Worm (Caenorhabditis elegans) whole organism, mixed stage, embryonic: ENCODE measurements around the gene sri-60.

Experiments
- M03D4.4 ChIP-seq: sonication (generic microtip); optimal IDR thresholded peaks from 2 replicates; lab custom pipeline; 2017; ENCODE audit warnings: mild to moderate bottlenecking, missing genetic modification characterization, missing compliant biosample characterization
- bed-3 ChIP-seq: fragments of 200-800 bp; sonication (Bioruptor generic); optimal IDR thresholded peaks from 3 replicates; lab custom pipeline; 2018; ENCODE audit warnings: mild to moderate bottlenecking, missing genetic modification characterization, moderate library complexity, missing compliant biosample characterization
- blmp-1 ChIP-seq: fragments of 150-350 bp; optimal IDR thresholded peaks from 2 replicates; lab custom pipeline; 2014; ENCODE audit warnings: missing biosample characterization, missing genetic modification characterization
- ceh-39 ChIP-seq: fragments of 150-350 bp; optimal IDR thresholded peaks from 2 replicates; lab custom pipeline; 2014; ENCODE audit warnings: missing biosample characterization, missing genetic modification characterization
- ceh-43 ChIP-seq: fragments of 200-800 bp; sonication (Bioruptor generic); optimal IDR thresholded peaks from 2 replicates; lab custom pipeline; 2018; ENCODE audit warnings: mild to moderate bottlenecking, missing genetic modification characterization, moderate library complexity, missing compliant biosample characterization
- ceh-83 ChIP-seq: fragments of 200-800 bp; sonication (Bioruptor generic); optimal IDR thresholded peaks from 2 replicates; lab custom pipeline; 2018; ENCODE audit warnings: mild to moderate bottlenecking, missing genetic modification characterization, missing compliant biosample characterization
- cnd-1 ChIP-seq: fragments of 200-800 bp; sonication (Bioruptor generic); optimal IDR thresholded peaks from 2 replicates; lab custom pipeline; 2018; ENCODE audit warnings: mild to moderate bottlenecking, missing genetic modification characterization, missing compliant biosample characterization
- drap-1 ChIP-seq: fragments of 200-800 bp; sonication (Bioruptor generic); optimal IDR thresholded peaks from 3 replicates; lab custom pipeline; 2018; ENCODE audit warnings: mild to moderate bottlenecking, missing genetic modification characterization, missing compliant biosample characterization
- elt-1 ChIP-seq: sonication (generic microtip); optimal IDR thresholded peaks from 2 replicates; lab custom pipeline; 2017; ENCODE audit warnings: missing genetic modification characterization, mild to moderate bottlenecking, missing compliant biosample characterization, antibody characterized with exemption, moderate library complexity, borderline replicate concordance; ENCODE audit not compliant: insufficient read depth
- elt-3 ChIP-seq: fragments of 150-350 bp; optimal IDR thresholded peaks from 2 replicates; lab custom pipeline; 2014; ENCODE audit warnings: missing biosample characterization, missing genetic modification characterization
- flh-1 ChIP-seq: fragments of 200-800 bp; sonication (Bioruptor generic); optimal IDR thresholded peaks from 2 replicates; lab custom pipeline; 2018; ENCODE audit warnings: mild to moderate bottlenecking, missing genetic modification characterization, moderate library complexity, missing compliant biosample characterization
- ham-2 ChIP-seq: fragments of 200-800 bp; sonication (Bioruptor generic); optimal IDR thresholded peaks from 2 replicates; lab custom pipeline; 2018; ENCODE audit warnings: mild to moderate bottlenecking, missing genetic modification characterization, missing compliant biosample characterization
- lin-13 ChIP-seq: fragments of 150-350 bp; optimal IDR thresholded peaks from 2 replicates; lab custom pipeline; 2014; ENCODE audit warnings: missing biosample characterization, missing genetic modification characterization
- lin-32 ChIP-seq: fragments of 200-800 bp; sonication (Bioruptor generic); optimal IDR thresholded peaks from 2 replicates; lab custom pipeline; 2018; ENCODE audit warnings: mild to moderate bottlenecking, missing genetic modification characterization, missing compliant biosample characterization
- lsy-2 ChIP-seq: fragments of 150-350 bp; optimal IDR thresholded peaks from 2 replicates; lab custom pipeline; 2014; ENCODE audit warnings: missing biosample characterization, missing genetic modification characterization
- mab-5 ChIP-seq: fragments of 150-350 bp; optimal IDR thresholded peaks from 2 replicates; lab custom pipeline; 2014; ENCODE audit warnings: missing biosample characterization, missing genetic modification characterization
- mep-1 ChIP-seq: fragments of 150-350 bp; optimal IDR thresholded peaks from 2 replicates; lab custom pipeline; 2017; ENCODE audit warnings: missing biosample characterization, missing genetic modification reagents, missing genetic modification characterization, inconsistent platforms
- mls-2 ChIP-seq: sonication (generic microtip); optimal IDR thresholded peaks from 2 replicates; lab custom pipeline; 2016; ENCODE audit warnings: mild to moderate bottlenecking, missing genetic modification characterization, moderate library complexity, missing compliant biosample characterization
- nhr-12 ChIP-seq: fragments of 150-350 bp; optimal IDR thresholded peaks from 2 replicates; lab custom pipeline; 2014; ENCODE audit warnings: missing biosample characterization, missing genetic modification characterization
- nhr-2 ChIP-seq: fragments of 150-350 bp; optimal IDR thresholded peaks from 2 replicates; lab custom pipeline; 2014; ENCODE audit warnings: missing biosample characterization, missing genetic modification characterization
- nhr-237 ChIP-seq: fragments of 150-350 bp; optimal IDR thresholded peaks from 2 replicates; lab custom pipeline; 2014; ENCODE audit warnings: missing biosample characterization, missing genetic modification characterization
- nhr-28 ChIP-seq: fragments of 150-350 bp; optimal IDR thresholded peaks from 2 replicates; lab custom pipeline; 2014; ENCODE audit warnings: missing biosample characterization, missing genetic modification characterization
- nhr-76 ChIP-seq: sonication (generic microtip); optimal IDR thresholded peaks from 2 replicates; lab custom pipeline; 2017; ENCODE audit warnings: missing biosample characterization, missing genetic modification characterization
- pha-4 ChIP-seq: fragments of 150-350 bp; optimal IDR thresholded peaks from 2 replicates; lab custom pipeline; 2018; ENCODE audit warnings: missing biosample characterization, missing genetic modification reagents, missing genetic modification characterization
- sem-2 ChIP-seq: fragments of 200-800 bp; sonication (Bioruptor generic); optimal IDR thresholded peaks from 2 replicates; lab custom pipeline; 2018; ENCODE audit warnings: mild to moderate bottlenecking, missing genetic modification characterization, missing compliant biosample characterization
- snpc-4 ChIP-seq: fragments of 150-350 bp; optimal IDR thresholded peaks from 2 replicates; lab custom pipeline; 2014; ENCODE audit warnings: missing biosample characterization, missing genetic modification characterization
- tbx-8 ChIP-seq: fragments of 200-800 bp; sonication (Bioruptor generic); optimal IDR thresholded peaks from 2 replicates; lab custom pipeline; 2018; ENCODE audit warnings: mild to moderate bottlenecking, missing genetic modification characterization, moderate library complexity, missing compliant biosample characterization
- unc-120 ChIP-seq: sonication (generic microtip); optimal IDR thresholded peaks from 2 replicates; lab custom pipeline; 2017; ENCODE audit warnings: missing genetic modification characterization, missing compliant biosample characterization; ENCODE audit not compliant: poor library complexity, severe bottlenecking
- unc-39 ChIP-seq: fragments of 150-350 bp; optimal IDR thresholded peaks from 2 replicates; lab custom pipeline; 2014; ENCODE audit warnings: missing biosample characterization, missing genetic modification characterization
- unc-62 ChIP-seq: fragments of 150-350 bp; optimal IDR thresholded peaks from 2 replicates; lab custom pipeline; 2014; ENCODE audit warnings: missing biosample characterization, missing genetic modification reagents, missing genetic modification characterization
- ztf-11 ChIP-seq: fragments of 150-350 bp; optimal IDR thresholded peaks from 2 replicates; lab custom pipeline; 2014; ENCODE audit warnings: missing biosample characterization, missing genetic modification characterization

Gene sri-60

DNA sequence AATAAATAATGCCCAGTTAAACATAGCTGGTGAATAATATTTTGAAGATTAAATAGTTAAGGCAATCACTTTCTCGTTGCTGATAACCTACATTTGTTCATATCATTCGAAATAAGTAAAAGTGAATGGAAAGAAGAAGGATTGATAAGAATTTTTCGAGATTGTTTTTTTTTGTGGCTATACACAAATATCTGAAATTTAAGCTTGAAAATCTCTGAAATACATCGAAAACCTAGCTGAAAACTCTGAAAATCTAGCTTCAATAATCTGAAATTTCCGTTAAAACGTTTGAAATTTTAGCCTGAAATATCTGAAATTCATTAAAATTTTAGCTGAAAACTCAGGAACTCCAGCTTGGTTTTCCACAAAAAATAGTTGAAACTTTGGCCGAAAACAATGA is 37.0 kb upstream of the sri-60 start, which contains the start of gene T05A8.6:
T05A8.6 (minus strand) TSS at position 101 of the 400 bp plus-strand sequence.
- TF ChIP-seq drap-1 (GFP tag; lab: Kevin White, UChicago) (no peak), cnd-1 (tag; lab: Kevin White, UChicago) (no peak), elt-1 (no peak), ham-2 (GFP tag; lab: Kevin White, UChicago) (no peak), nhr-237 (tag; lab: Kevin White, UChicago) (no peak), ceh-39 (tag; lab: Kevin White, UChicago) (no peak), bed-3 (GFP tag; lab: Kevin White, UChicago) (no peak), lin-32 (GFP tag; lab: Kevin White, UChicago) (no peak), mls-2 (no peak), nhr-2 (tag; lab: Kevin White, UChicago) (no peak), blmp-1 (tag; lab: Kevin White, UChicago) (no peak), nhr-76 (no peak), pha-4 (tag; lab: Kevin White, UChicago) (no peak), unc-120 (tag; lab: Kevin White, UChicago) (no peak)
- TF ChIP-seq, all 35 proteins: peak for 0

DNA sequence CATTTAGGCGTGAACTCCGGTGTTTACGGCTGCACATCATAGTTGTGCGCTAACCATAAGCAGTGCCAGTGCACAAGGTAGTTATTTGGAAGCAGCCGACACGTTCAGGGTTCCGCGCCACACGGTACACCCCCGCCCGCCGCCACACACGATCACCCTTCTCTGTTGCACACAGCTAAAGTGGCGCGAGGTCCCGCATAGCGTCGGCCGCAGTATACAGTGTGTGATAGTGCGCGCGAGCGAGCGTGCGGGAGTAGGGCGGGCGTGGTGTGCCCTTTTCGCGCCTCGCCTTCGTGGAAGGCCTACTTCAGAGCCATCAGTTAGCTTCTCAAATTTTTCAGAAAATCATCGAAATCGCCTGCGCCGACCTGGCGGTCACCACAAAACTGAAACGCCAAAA is 34.3 kb upstream of the sri-60 start:
- TF ChIP-seq elt-1 = no peak
- no peak for TF ChIP-seq nhr-28
- no peak for TF ChIP-seq flh-1 (GFP tag; lab: Kevin White, UChicago)
- TF ChIP-seq, all 35 proteins: peak for 0

DNA sequence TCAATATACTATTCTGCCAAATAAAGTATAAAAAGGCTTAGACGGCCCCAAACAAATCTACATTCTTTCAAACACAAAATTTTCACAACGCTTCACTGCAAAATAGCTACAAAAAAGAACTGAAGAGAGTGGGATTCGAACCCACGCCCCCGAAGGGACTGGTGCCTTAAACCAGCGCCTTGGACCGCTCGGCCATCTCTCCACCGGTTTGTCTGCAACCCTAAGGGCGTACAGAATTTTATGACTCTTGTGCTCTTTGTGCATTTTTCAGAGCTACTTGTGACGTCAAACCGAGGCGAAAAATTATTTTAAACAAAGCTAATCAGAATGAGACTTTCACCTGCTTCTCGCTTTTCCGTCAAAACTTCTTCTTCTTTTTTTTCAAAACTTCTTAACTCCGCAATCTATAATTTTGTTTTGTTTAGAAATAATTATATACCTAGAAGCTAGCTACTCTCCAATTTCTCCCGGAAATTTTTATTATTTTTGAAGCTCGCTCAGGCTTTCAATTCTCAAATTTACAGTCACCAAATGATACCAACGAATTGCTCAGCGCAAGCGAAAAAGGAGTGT is 33.6 kb upstream of the sri-60 start, which contains the start of gene T05A8.8:
T05A8.8 (plus strand) TSS at position 523 of the 573 bp plus-strand sequence.
- TF ChIP-seq drap-1 (GFP tag; lab: Kevin White, UChicago) (no peak), nhr-76 (no peak), snpc-4 (tag; lab: Kevin White, UChicago) (no peak), lsy-2 (tag; lab: Kevin White, UChicago) (no peak), nhr-237 (tag; lab: Kevin White, UChicago) (no peak), mls-2 (no peak), elt-1 (no peak), bed-3 (GFP tag; lab: Kevin White, UChicago) (no peak), blmp-1 (tag; lab: Kevin White, UChicago) (no peak), unc-120 (tag; lab: Kevin White, UChicago) (no peak), mab-5 (no peak)

DNA sequence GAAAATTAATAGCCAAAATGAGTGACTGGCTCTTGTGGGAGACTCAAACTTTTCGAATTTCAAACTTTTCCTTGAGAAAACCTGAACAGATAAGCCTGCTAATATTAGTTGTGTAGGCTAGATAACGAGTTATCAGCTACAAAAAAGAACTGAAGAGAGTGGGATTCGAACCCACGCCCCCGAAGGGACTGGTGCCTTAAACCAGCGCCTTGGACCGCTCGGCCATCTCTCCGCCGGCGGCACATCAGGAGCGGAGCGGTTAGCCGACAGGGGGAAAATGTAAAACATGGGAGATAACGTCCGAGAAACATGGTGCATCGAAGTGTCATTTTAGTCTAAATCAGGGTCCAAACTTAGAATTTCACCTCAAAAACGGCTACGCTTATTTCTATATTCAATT is 33.0 kb upstream of the sri-60 start:
- no peak for TF ChIP-seq elt-3 (tag; lab: Kevin White, UChicago)
- TF ChIP-seq elt-1 = no peak
- no peak for TF ChIP-seq unc-39
- TF ChIP-seq nhr-28 = no peak
- no peak for TF ChIP-seq lsy-2 (tag; lab: Kevin White, UChicago)
- no peak for TF ChIP-seq cnd-1 (tag; lab: Kevin White, UChicago)
- TF ChIP-seq ceh-39 (tag; lab: Kevin White, UChicago) = no peak
- no peak for TF ChIP-seq drap-1 (GFP tag; lab: Kevin White, UChicago)
- TF ChIP-seq sem-2 (GFP tag; lab: Kevin White, UChicago) = no peak
- TF ChIP-seq unc-62 (GFP tag; lab: Kevin White, UChicago) = no peak
- TF ChIP-seq nhr-237 (tag; lab: Kevin White, UChicago) = no peak
- no peak for TF ChIP-seq lin-32 (GFP tag; lab: Kevin White, UChicago)
- no peak for TF ChIP-seq lin-13 (tag; lab: Kevin White, UChicago)
- TF ChIP-seq blmp-1 (tag; lab: Kevin White, UChicago) = no peak
- no peak for TF ChIP-seq nhr-12 (tag; lab: Kevin White, UChicago)

DNA sequence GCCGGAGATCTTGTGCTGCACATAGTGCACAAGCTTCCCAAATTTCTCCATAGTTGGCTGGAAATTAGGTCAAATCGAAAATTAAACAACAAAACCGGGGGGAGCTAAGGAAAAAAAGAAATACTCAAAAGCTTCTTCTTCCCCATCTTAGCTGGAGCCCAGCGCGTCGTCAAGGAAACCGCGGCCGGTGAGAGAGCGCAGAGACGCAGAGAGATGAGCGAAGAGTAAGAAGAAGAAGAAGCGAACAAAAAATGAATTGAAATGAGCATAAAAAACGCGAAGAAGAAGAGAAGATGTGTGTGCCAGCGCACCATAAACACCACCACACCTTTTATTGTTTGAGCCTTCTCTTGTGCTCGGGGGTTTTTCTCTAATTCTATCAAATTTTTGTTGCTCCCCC is 32.5 kb upstream of the sri-60 start, which contains the start of gene wdr-31:
wdr-31 (minus strand) TSS at position 101 of the 400 bp plus-strand sequence.
- TF ChIP-seq mls-2 (no peak), cnd-1 (tag; lab: Kevin White, UChicago) (no peak), sem-2 (GFP tag; lab: Kevin White, UChicago) (no peak), nhr-237 (tag; lab: Kevin White, UChicago) (no peak), pha-4 (tag; lab: Kevin White, UChicago) (no peak), bed-3 (GFP tag; lab: Kevin White, UChicago) (no peak), M03D4.4 (tag; lab: Kevin White, UChicago) (no peak), ceh-43 (GFP tag; lab: Kevin White, UChicago) (no peak), mab-5 (no peak), nhr-28 (no peak), tbx-8 (no peak), ham-2 (GFP tag; lab: Kevin White, UChicago) (no peak), unc-120 (tag; lab: Kevin White, UChicago) (no peak), ceh-83 (GFP tag; lab: Kevin White, UChicago) (no peak), ztf-11 (tag; lab: Kevin White, UChicago) (no peak), unc-62 (GFP tag; lab: Kevin White, UChicago) (no peak), mep-1 (tag; lab: Kevin White, UChicago) (no peak), elt-3 (tag; lab: Kevin White, UChicago) (no peak), nhr-2 (tag; lab: Kevin White, UChicago) (no peak)
